Fruit fly (Drosophila melanogaster) whole organism, embryonic: ENCODE measurements around the gene Pvr.
A peak's percentile ranks its signal among the peaks of the same experiment; 100 is the strongest.

Experiments used
- Atf6 ChIP-seq: fragments of 200-800 bp; sonication (Bioruptor generic); IDR thresholded peaks from 2 replicates; pipeline ENCODE4 v1.3.6; 2022; ENCODE audit warnings: missing biosample characterization, missing genetic modification characterization
- CG10267 ChIP-seq: fragments of 200-800 bp; sonication (Bioruptor generic); optimal IDR thresholded peaks from 2 replicates; lab custom pipeline; 2018; ENCODE audit warnings: missing biosample characterization, mild to moderate bottlenecking, missing genetic modification characterization, moderate library complexity
- CG10366 ChIP-seq: fragments of 200-800 bp; sonication (Bioruptor generic); IDR thresholded peaks from 2 replicates; pipeline ENCODE4 v1.3.6; 2022; ENCODE audit warnings: missing biosample characterization, missing genetic modification characterization
- CG10431 ChIP-seq: fragments of 200-800 bp; sonication (Bioruptor generic); optimal IDR thresholded peaks from 3 replicates; lab custom pipeline; 2018; ENCODE audit warnings: missing biosample characterization, mild to moderate bottlenecking, missing genetic modification characterization
- CG13123 ChIP-seq: fragments of 200-800 bp; sonication (Bioruptor generic); optimal IDR thresholded peaks from 2 replicates; lab custom pipeline; 2016; ENCODE audit warnings: missing biosample characterization, missing genetic modification characterization
- CG14965 ChIP-seq: fragments of 200-800 bp; sonication (Bioruptor generic); optimal IDR thresholded peaks from 2 replicates; lab custom pipeline; 2016; ENCODE audit warnings: missing biosample characterization, missing genetic modification characterization, borderline replicate concordance
- CG15479 ChIP-seq: fragments of 200-800 bp; sonication (Bioruptor generic); optimal IDR thresholded peaks from 3 replicates; lab custom pipeline; 2019; ENCODE audit warnings: missing biosample characterization, mild to moderate bottlenecking, missing genetic modification characterization, moderate library complexity
- CG17361 ChIP-seq: fragments of 200-800 bp; sonication (Bioruptor generic); IDR thresholded peaks from 3 replicates; pipeline ENCODE4 v1.3.6; 2022; ENCODE audit warnings: missing biosample characterization, missing genetic modification characterization
- CG17385 ChIP-seq: fragments of 200-800 bp; sonication (Bioruptor generic); optimal IDR thresholded peaks from 3 replicates; lab custom pipeline; 2018; ENCODE audit warnings: missing biosample characterization, mild to moderate bottlenecking, missing genetic modification characterization
- CG18011 ChIP-seq: fragments of 200-800 bp; sonication (Bioruptor generic); optimal IDR thresholded peaks from 2 replicates; lab custom pipeline; 2017; ENCODE audit warnings: missing biosample characterization, missing genetic modification characterization, mild to moderate bottlenecking, moderate library complexity, missing genotype
- CG18619 ChIP-seq: fragments of 200-800 bp; sonication (Bioruptor generic); optimal IDR thresholded peaks from 3 replicates; lab custom pipeline; 2017; ENCODE audit warnings: missing biosample characterization, mild to moderate bottlenecking, missing genetic modification characterization
- CG2116 ChIP-seq: fragments of 200-800 bp; sonication (Bioruptor generic); optimal IDR thresholded peaks from 3 replicates; lab custom pipeline; 2018; ENCODE audit warnings: missing biosample characterization, mild to moderate bottlenecking, missing genetic modification characterization
- CG2120 ChIP-seq: fragments of 200-800 bp; sonication (Bioruptor generic); optimal IDR thresholded peaks from 3 replicates; lab custom pipeline; 2016; ENCODE audit warnings: missing biosample characterization, missing genetic modification characterization
- CG2875 ChIP-seq: fragments of 200-800 bp; sonication (Bioruptor generic); optimal IDR thresholded peaks from 2 replicates; lab custom pipeline; 2017; ENCODE audit warnings: missing biosample characterization, mild to moderate bottlenecking, missing genetic modification characterization, missing genetic modification reagents
- CG34422 ChIP-seq: fragments of 200-800 bp; sonication (Bioruptor generic); IDR thresholded peaks from 3 replicates; pipeline ENCODE4 v1.3.6; 2022; ENCODE audit warnings: missing biosample characterization, missing genetic modification characterization
- CG6175 ChIP-seq: fragments of 200-800 bp; sonication (Bioruptor generic); IDR thresholded peaks from 3 replicates; pipeline ENCODE4 v1.3.6; 2022; ENCODE audit warnings: missing biosample characterization, missing genetic modification characterization
- CG6791 ChIP-seq: fragments of 200-800 bp; sonication (Bioruptor generic); IDR thresholded peaks from 3 replicates; pipeline ENCODE4 v1.3.6; 2022; ENCODE audit warnings: missing biosample characterization, missing genetic modification characterization; ENCODE audit not compliant: partially characterized antibody
- CG8290 ChIP-seq, 3 experiments: fragments of 200-800 bp; sonication (Bioruptor generic); optimal IDR thresholded peaks; 2 replicates each; lab custom pipeline; 2016 to 2019; ENCODE audit warnings: missing biosample characterization in 3 of 3, missing genetic modification characterization in 3 of 3, mild to moderate bottlenecking in 2 of 3, moderate library complexity in 1 of 3
- CG8359 ChIP-seq: fragments of 200-800 bp; sonication (Bioruptor generic); optimal IDR thresholded peaks from 2 replicates; lab custom pipeline; 2017; ENCODE audit warnings: missing biosample characterization, mild to moderate bottlenecking, missing genetic modification characterization, borderline replicate concordance
- CG8765 ChIP-seq: fragments of 200-800 bp; sonication (Bioruptor generic); IDR thresholded peaks from 2 replicates; pipeline ENCODE4 v1.3.6; 2022; ENCODE audit warnings: missing biosample characterization, missing genetic modification characterization
- CG9817 ChIP-seq: fragments of 200-800 bp; sonication (Bioruptor generic); optimal IDR thresholded peaks from 2 replicates; lab custom pipeline; 2018; ENCODE audit warnings: missing biosample characterization, mild to moderate bottlenecking, missing genetic modification characterization, moderate library complexity
- Dad ChIP-seq: fragments of 200-800 bp; sonication (Bioruptor generic); optimal IDR thresholded peaks from 3 replicates; lab custom pipeline; 2016; ENCODE audit warnings: missing biosample characterization, missing genetic modification characterization
- E2f2 ChIP-seq: fragments of 200-800 bp; sonication (Bioruptor generic); IDR thresholded peaks from 2 replicates; pipeline ENCODE4 v1.3.6; 2022; ENCODE audit warnings: missing biosample characterization, missing genetic modification characterization
- Elba2 ChIP-seq: fragments of 200-800 bp; sonication (Bioruptor generic); optimal IDR thresholded peaks from 3 replicates; lab custom pipeline; 2016; ENCODE audit warnings: missing biosample characterization, missing genetic modification characterization
- Mad ChIP-seq: fragments of 200-800 bp; sonication (Bioruptor generic); optimal IDR thresholded peaks from 2 replicates; lab custom pipeline; 2016; ENCODE audit warnings: missing biosample characterization, missing genetic modification characterization
- Mrtf ChIP-seq: fragments of 200-800 bp; sonication (Bioruptor generic); IDR thresholded peaks from 3 replicates; pipeline ENCODE4 v1.3.6; 2022; ENCODE audit warnings: missing biosample characterization, missing genetic modification characterization
- Oli ChIP-seq: fragments of 200-800 bp; sonication (Bioruptor generic); optimal IDR thresholded peaks from 2 replicates; lab custom pipeline; 2018; ENCODE audit warnings: missing biosample characterization, mild to moderate bottlenecking, missing genetic modification characterization, moderate library complexity
- Trl ChIP-seq, 3 experiments: fragments of >200 bp in 2 of 3; fragments of 200-800 bp in 1 of 3; sonication (Bioruptor generic) in 1 of 3; optimal IDR thresholded peaks; 2 replicates in 1 of 3; 3 replicates in 2 of 3; lab custom pipeline; 2016 to 2017; ENCODE audit warnings: missing biosample characterization in 1 of 3, missing genetic modification characterization in 1 of 3
- Vsx1 ChIP-seq: fragments of 200-800 bp; sonication (Bioruptor generic); optimal IDR thresholded peaks from 2 replicates; lab custom pipeline; 2017; ENCODE audit warnings: missing biosample characterization, mild to moderate bottlenecking, missing genetic modification characterization, missing genetic modification reagents
- Xbp1 ChIP-seq: fragments of 200-800 bp; sonication (Bioruptor generic); optimal IDR thresholded peaks from 3 replicates; lab custom pipeline; 2016; ENCODE audit warnings: missing biosample characterization, mild to moderate bottlenecking, missing genetic modification characterization
- ab ChIP-seq: fragments of 200-800 bp; sonication (Bioruptor generic); optimal IDR thresholded peaks from 2 replicates; lab custom pipeline; 2016; ENCODE audit warnings: missing biosample characterization, missing genetic modification characterization
- az2 ChIP-seq: fragments of 200-800 bp; sonication (Bioruptor generic); optimal IDR thresholded peaks from 3 replicates; lab custom pipeline; 2016; ENCODE audit warnings: missing biosample characterization, missing genetic modification characterization
- bab2 ChIP-seq: fragments of 200-800 bp; sonication (Bioruptor generic); optimal IDR thresholded peaks from 2 replicates; lab custom pipeline; 2016; ENCODE audit warnings: missing biosample characterization, missing genetic modification characterization
- cas ChIP-seq: fragments of 200-800 bp; sonication (Bioruptor generic); IDR thresholded peaks from 2 replicates; pipeline ENCODE4 v1.3.6; 2022; ENCODE audit warnings: missing biosample characterization, missing genetic modification characterization
- corto ChIP-seq: fragments of 200-800 bp; sonication (Bioruptor generic); optimal IDR thresholded peaks from 2 replicates; lab custom pipeline; 2016; ENCODE audit warnings: missing biosample characterization, mild to moderate bottlenecking, missing genetic modification characterization, moderate library complexity
- danr ChIP-seq: fragments of 200-800 bp; sonication (Bioruptor generic); IDR thresholded peaks from 2 replicates; pipeline ENCODE4 v1.3.6; 2022; ENCODE audit warnings: missing biosample characterization, missing genetic modification characterization
- hth ChIP-seq: fragments of >200 bp; optimal IDR thresholded peaks from 2 replicates; lab custom pipeline; 2017; ENCODE audit warnings: inconsistent platforms
- kah ChIP-seq: fragments of 200-800 bp; sonication (Bioruptor generic); optimal IDR thresholded peaks from 2 replicates; lab custom pipeline; 2018; ENCODE audit warnings: missing biosample characterization, mild to moderate bottlenecking, missing genetic modification characterization
- lov ChIP-seq, 2 experiments: fragments of 200-800 bp in 1 of 2; fragments of >200 bp in 1 of 2; sonication (Bioruptor generic) in 1 of 2; IDR thresholded peaks in 1 of 2; optimal IDR thresholded peaks in 1 of 2; 2 replicates in 1 of 2; 3 replicates in 1 of 2; pipeline versions ENCODE4 v1.3.6 to Lab custom; 2017 to 2022; ENCODE audit warnings: missing biosample characterization in 1 of 2, missing genetic modification characterization in 1 of 2
- phol ChIP-seq: fragments of 200-800 bp; sonication (Bioruptor generic); optimal IDR thresholded peaks from 3 replicates; lab custom pipeline; 2018; ENCODE audit warnings: missing biosample characterization, mild to moderate bottlenecking, missing genetic modification characterization, moderate library complexity
- ranshi ChIP-seq: fragments of 200-800 bp; sonication (Bioruptor generic); IDR thresholded peaks from 2 replicates; pipeline ENCODE4 v1.3.6; 2022; ENCODE audit warnings: missing biosample characterization, missing genetic modification characterization
- repo ChIP-seq: fragments of 200-800 bp; sonication (Bioruptor generic); optimal IDR thresholded peaks from 2 replicates; lab custom pipeline; 2016; ENCODE audit warnings: missing biosample characterization, missing genetic modification characterization
- rib ChIP-seq: fragments of 200-800 bp; sonication (Bioruptor generic); IDR thresholded peaks from 2 replicates; pipeline ENCODE4 v1.3.6; 2022; ENCODE audit warnings: missing biosample characterization, missing genetic modification characterization
- ssp ChIP-seq: fragments of 200-800 bp; sonication (Bioruptor generic); IDR thresholded peaks from 2 replicates; pipeline ENCODE4 v1.3.6; 2022; ENCODE audit warnings: missing biosample characterization, missing genetic modification characterization
- stc ChIP-seq: fragments of 200-800 bp; sonication (Bioruptor generic); IDR thresholded peaks from 2 replicates; pipeline ENCODE4 v1.3.6; 2022; ENCODE audit warnings: missing biosample characterization, missing genetic modification characterization
- trh ChIP-seq: fragments of 200-800 bp; sonication (Bioruptor generic); optimal IDR thresholded peaks from 2 replicates; lab custom pipeline; 2016; ENCODE audit warnings: missing biosample characterization, missing genetic modification characterization
- twi ChIP-seq: fragments of 200-800 bp; optimal IDR thresholded peaks from 2 replicates; lab custom pipeline; 2019; ENCODE audit warnings: missing biosample characterization, mild to moderate bottlenecking, missing genetic modification characterization, moderate library complexity
- unpg ChIP-seq: fragments of 200-800 bp; sonication (Bioruptor generic); optimal IDR thresholded peaks from 3 replicates; lab custom pipeline; 2018; ENCODE audit warnings: missing biosample characterization, mild to moderate bottlenecking, missing genetic modification characterization, moderate library complexity
- zen ChIP-seq: fragments of 200-800 bp; sonication (Bioruptor generic); optimal IDR thresholded peaks from 3 replicates; lab custom pipeline; 2018; ENCODE audit warnings: missing biosample characterization, mild to moderate bottlenecking, missing genetic modification characterization, moderate library complexity

Pvr gene

dm6 chr2L:8204996-8205567 is 34.6 kb downstream of the Pvr start, which contains the start of gene SLC5A11 (continued):
- TF ChIP-seq CG10431 (GFP tag; lab: Kevin White, UChicago) (peak; percentile 67), CG15479 (GFP tag; lab: Kevin White, UChicago) (peak; percentile 59), CG8765 (GFP tag; lab: Robert Waterston, UW) (peak; percentile 85; the same call in 1 of the 2 replicates), stc (peak; percentile 98), ab (GFP tag; lab: Kevin White, UChicago) (peak; percentile 42), cas (GFP tag; lab: Robert Waterston, UW) (peak; percentile 99), danr (GFP tag; lab: Robert Waterston, UW) (peak; percentile 99), Dad (GFP tag; lab: Kevin White, UChicago) (peak; percentile 99), kah (GFP tag; lab: Kevin White, UChicago) (peak; percentile 89), CG17361 (peak; percentile 95), CG2120 (GFP tag; lab: Kevin White, UChicago) (peak; percentile 95), Oli (tag; lab: Kevin White, UChicago) (peak; percentile 94), E2f2 (GFP tag; lab: Robert Waterston, UW) (peak; percentile 75), CG14965 (GFP tag; lab: Kevin White, UChicago) (peak; percentile 78), Elba2 (peak; percentile 61), CG10267 (peak; percentile 97), CG8359 (peak; percentile 82), lov (optimal IDR thresholded peaks at IDR 0.05; lab: Kevin White, UChicago) (no peak), lov (GFP tag; IDR thresholded peaks at IDR 0.05; lab: Robert Waterston, UW) (peak; percentile 87), repo (GFP tag; lab: Kevin White, UChicago) (peak; percentile 96), CG2116 (GFP tag; lab: Kevin White, UChicago) (peak; percentile 62), CG10366 (peak; percentile 79), CG2875 (GFP tag; lab: Kevin White, UChicago) (peak; percentile 94), corto (GFP tag; lab: Kevin White, UChicago) (peak; percentile 99), zen (tag; lab: Kevin White, UChicago) (peak; percentile 80), Mrtf (GFP tag; lab: Robert Waterston, UW) (peak; percentile 94), CG34422 (GFP tag; lab: Robert Waterston, UW) (peak; percentile 97), twi (peak; percentile 72), CG17385 (GFP tag; lab: Kevin White, UChicago) (peak; percentile 93), CG9817 (peak; percentile 82), ranshi (GFP tag; lab: Robert Waterston, UW) (peak; percentile 89), phol (peak; percentile 92), Atf6 (GFP tag; lab: Robert Waterston, UW) (peak; percentile 100), CG6175 (peak; percentile 91), CG18619 (GFP tag; lab: Kevin White, UChicago) (peak; percentile 92), trh (peak; percentile 96), rib (GFP tag; lab: Robert Waterston, UW) (peak; percentile 95), az2 (peak; percentile 91), Mad (GFP tag; lab: Kevin White, UChicago) (peak; percentile 53), CG18011 (peak; percentile 84), CG6791 (GFP tag; lab: Robert Waterston, UW) (no peak), unpg (peak; percentile 85), CG8290 (GFP tag; optimal IDR thresholded peaks at IDR 0.05; lab: Kevin White, UChicago) (peak; percentile 93), CG8290 (tag; optimal IDR thresholded peaks at IDR 0.05; lab: Kevin White, UChicago) (peak in 1 of 2 experiments; percentile 57), hth (lab: Kevin White, UChicago) (no peak), ssp (peak; percentile 91), Vsx1 (peak; percentile 95), CG13123 (GFP tag; lab: Kevin White, UChicago) (peak; percentile 87), Trl (optimal IDR thresholded peaks at IDR 0.05; lab: Kevin White, UChicago) (peak; percentile 83 to 99), Trl (GFP tag; optimal IDR thresholded peaks at IDR 0.05; lab: Kevin White, UChicago) (peak; percentile 96), Xbp1 (GFP tag; lab: Kevin White, UChicago) (peak; percentile 100), bab2 (GFP tag; lab: Kevin White, UChicago) (peak; percentile 99)
